Worm (Caenorhabditis elegans) whole organism, L1 larva: ENCODE results near the gene nep-23.
A peak's percentile ranks its signal among the peaks of the same experiment; 100 is the strongest.

ENCODE experiments used
- C04F5.9 ChIP-seq: sonication (generic microtip); optimal IDR thresholded peaks from 2 replicates; lab custom pipeline; 2016; ENCODE audit warnings: missing genetic modification characterization, missing compliant biosample characterization
- C16A3.4 ChIP-seq: fragments of 150-350 bp; optimal IDR thresholded peaks from 2 replicates; lab custom pipeline; 2014; ENCODE audit warnings: missing biosample characterization, missing genetic modification characterization
- C34B4.2 ChIP-seq: sonication (generic microtip); optimal IDR thresholded peaks from 2 replicates; lab custom pipeline; 2017; ENCODE audit warnings: mild to moderate bottlenecking, missing genetic modification characterization, missing compliant biosample characterization
- alr-1 ChIP-seq: fragments of 200-800 bp; sonication (Bioruptor generic); optimal IDR thresholded peaks from 2 replicates; lab custom pipeline; 2018; ENCODE audit warnings: borderline replicate concordance, mild to moderate bottlenecking, missing genetic modification characterization, missing compliant biosample characterization
- aly-2 ChIP-seq: fragments of 150-350 bp; optimal IDR thresholded peaks from 2 replicates; lab custom pipeline; 2014; ENCODE audit warnings: missing biosample characterization, missing genetic modification characterization
- blmp-1 ChIP-seq: fragments of 150-350 bp; optimal IDR thresholded peaks from 2 replicates; lab custom pipeline; 2014; ENCODE audit warnings: missing biosample characterization, missing genetic modification characterization
- ceh-8 ChIP-seq: fragments of 200-800 bp; sonication (Bioruptor generic); optimal IDR thresholded peaks from 2 replicates; lab custom pipeline; 2018; ENCODE audit warnings: mild to moderate bottlenecking, missing genetic modification characterization, moderate library complexity, missing compliant biosample characterization
- ceh-82 ChIP-seq, 3 experiments: fragments of 150-350 bp in 1 of 3; sonication (generic microtip) in 2 of 3; optimal IDR thresholded peaks; 2 replicates each; lab custom pipeline; 2014 to 2017; ENCODE audit warnings: missing biosample characterization in 3 of 3, missing genetic modification characterization in 3 of 3
- ceh-90 ChIP-seq: sonication (generic microtip); optimal IDR thresholded peaks from 2 replicates; lab custom pipeline; 2016; ENCODE audit warnings: missing genetic modification characterization, missing compliant biosample characterization
- ces-1 ChIP-seq: fragments of 150-350 bp; optimal IDR thresholded peaks from 2 replicates; lab custom pipeline; 2014; ENCODE audit warnings: missing biosample characterization, missing genetic modification reagents, missing genetic modification characterization
- dpl-1 ChIP-seq, 3 experiments: fragments of 150-350 bp in 2 of 3; sonication (generic microtip) in 1 of 3; optimal IDR thresholded peaks; 2 replicates each; lab custom pipeline; 2014 to 2017; ENCODE audit warnings: missing biosample characterization in 3 of 3, missing genetic modification characterization in 3 of 3, missing genetic modification reagents in 3 of 3
- efl-1 ChIP-seq, 4 experiments: fragments of 150-350 bp; optimal IDR thresholded peaks in 3 of 4; peaks in 1 of 4; 1 replicate in 1 of 4; 2 replicates in 3 of 4; lab custom pipeline; 2014; ENCODE audit warnings: missing biosample characterization in 2 of 4, missing genetic modification characterization in 2 of 4, missing genetic modification reagents in 2 of 4
- egl-13 ChIP-seq: sonication (generic microtip); optimal IDR thresholded peaks from 2 replicates; lab custom pipeline; 2016; ENCODE audit warnings: missing genotype, missing genetic modification reagents, missing genetic modification characterization, missing compliant biosample characterization
- egl-27 ChIP-seq, 2 experiments: fragments of 150-350 bp in 1 of 2; sonication (generic microtip); optimal IDR thresholded peaks; 3 replicates each; lab custom pipeline; 2017 to 2018; ENCODE audit warnings: missing biosample characterization in 2 of 2, missing genetic modification characterization in 2 of 2, missing genetic modification reagents in 2 of 2
- elt-3 ChIP-seq, 6 experiments: fragments of 150-350 bp in 1 of 6; sonication (generic microtip); optimal IDR thresholded peaks; 2 replicates each; lab custom pipeline; 2017 to 2018; ENCODE audit warnings: missing biosample characterization in 6 of 6, missing genetic modification characterization in 6 of 6, inconsistent platforms in 1 of 6
- ets-5 ChIP-seq: fragments of 200-800 bp; sonication (Bioruptor generic); IDR thresholded peaks from 2 replicates; pipeline ENCODE4 v1.3.6; 2022; ENCODE audit warnings: missing genetic modification characterization, missing compliant biosample characterization
- fkh-10 ChIP-seq: sonication (generic microtip); optimal IDR thresholded peaks from 2 replicates; lab custom pipeline; 2017; ENCODE audit warnings: missing biosample characterization, missing genetic modification reagents, missing genetic modification characterization
- fos-1 ChIP-seq: fragments of 150-350 bp; optimal IDR thresholded peaks from 2 replicates; lab custom pipeline; 2014; ENCODE audit warnings: missing biosample characterization, missing genetic modification characterization
- hlh-4 ChIP-seq: sonication (generic microtip); optimal IDR thresholded peaks from 2 replicates; lab custom pipeline; 2016; ENCODE audit warnings: mild to moderate bottlenecking, missing genetic modification characterization, missing compliant biosample characterization
- irx-1 ChIP-seq: sonication (generic microtip); optimal IDR thresholded peaks from 2 replicates; lab custom pipeline; 2016; ENCODE audit warnings: missing genetic modification characterization, missing compliant biosample characterization
- isw-1 ChIP-seq: fragments of 200-800 bp; sonication (Bioruptor generic); IDR thresholded peaks from 2 replicates; pipeline ENCODE4 v1.3.6; 2022; ENCODE audit warnings: missing genetic modification characterization, missing compliant biosample characterization
- jun-1 ChIP-seq: fragments of 150-350 bp; optimal IDR thresholded peaks from 2 replicates; lab custom pipeline; 2014; ENCODE audit warnings: missing biosample characterization, missing genetic modification reagents, missing genetic modification characterization
- lin-35 ChIP-seq, 2 experiments: fragments of 150-350 bp; optimal IDR thresholded peaks; 2 replicates each; lab custom pipeline; 2014; ENCODE audit warnings: missing biosample characterization in 2 of 2, missing genetic modification characterization in 2 of 2, missing genetic modification reagents in 2 of 2
- mep-1 ChIP-seq: fragments of 150-350 bp; optimal IDR thresholded peaks from 2 replicates; lab custom pipeline; 2014; ENCODE audit warnings: missing biosample characterization, missing genetic modification characterization
- nhr-12 ChIP-seq: sonication (generic microtip); optimal IDR thresholded peaks from 2 replicates; lab custom pipeline; 2017; ENCODE audit warnings: missing biosample characterization, missing genetic modification characterization
- nhr-20 ChIP-seq: sonication (generic microtip); optimal IDR thresholded peaks from 2 replicates; lab custom pipeline; 2016; ENCODE audit warnings: mild to moderate bottlenecking, missing genetic modification characterization, missing compliant biosample characterization
- nhr-237 ChIP-seq: fragments of 150-350 bp; optimal IDR thresholded peaks from 2 replicates; lab custom pipeline; 2014; ENCODE audit warnings: missing biosample characterization, missing genetic modification characterization
- nhr-28 ChIP-seq: fragments of 150-350 bp; optimal IDR thresholded peaks from 2 replicates; lab custom pipeline; 2014; ENCODE audit warnings: missing biosample characterization, missing genetic modification characterization
- pag-3 ChIP-seq: sonication (generic microtip); optimal IDR thresholded peaks from 2 replicates; lab custom pipeline; 2017; ENCODE audit warnings: missing genetic modification characterization, mild to moderate bottlenecking, missing compliant biosample characterization, antibody characterized with exemption, borderline replicate concordance; ENCODE audit not compliant: insufficient read depth
- pqm-1 ChIP-seq: sonication (generic microtip); optimal IDR thresholded peaks from 3 replicates; lab custom pipeline; 2017; ENCODE audit warnings: missing biosample characterization, missing genetic modification characterization
- skn-1 ChIP-seq: fragments of 150-350 bp; optimal IDR thresholded peaks from 2 replicates; lab custom pipeline; 2014; ENCODE audit warnings: missing biosample characterization, missing genetic modification characterization
- snu-23 ChIP-seq: sonication (generic microtip); optimal IDR thresholded peaks from 2 replicates; lab custom pipeline; 2016; ENCODE audit warnings: missing genetic modification characterization, missing compliant biosample characterization
- sup-37 ChIP-seq: fragments of 200-800 bp; sonication (Bioruptor generic); optimal IDR thresholded peaks from 2 replicates; lab custom pipeline; 2018; ENCODE audit warnings: mild to moderate bottlenecking, missing genetic modification characterization, missing compliant biosample characterization
- unc-130 ChIP-seq: fragments of 150-350 bp; optimal IDR thresholded peaks from 2 replicates; lab custom pipeline; 2017; ENCODE audit warnings: missing biosample characterization, missing genetic modification characterization, inconsistent platforms
- unc-62 ChIP-seq: fragments of 150-350 bp; optimal IDR thresholded peaks from 2 replicates; lab custom pipeline; 2014; ENCODE audit warnings: missing biosample characterization, missing genetic modification reagents, missing genetic modification characterization
- unc-86 ChIP-seq: sonication (generic microtip); optimal IDR thresholded peaks from 2 replicates; lab custom pipeline; 2016; ENCODE audit warnings: missing genetic modification characterization, missing compliant biosample characterization
- ztf-4 ChIP-seq: fragments of 150-350 bp; optimal IDR thresholded peaks from 2 replicates; lab custom pipeline; 2014; ENCODE audit warnings: missing biosample characterization, missing genetic modification characterization

Gene nep-23

DNA sequence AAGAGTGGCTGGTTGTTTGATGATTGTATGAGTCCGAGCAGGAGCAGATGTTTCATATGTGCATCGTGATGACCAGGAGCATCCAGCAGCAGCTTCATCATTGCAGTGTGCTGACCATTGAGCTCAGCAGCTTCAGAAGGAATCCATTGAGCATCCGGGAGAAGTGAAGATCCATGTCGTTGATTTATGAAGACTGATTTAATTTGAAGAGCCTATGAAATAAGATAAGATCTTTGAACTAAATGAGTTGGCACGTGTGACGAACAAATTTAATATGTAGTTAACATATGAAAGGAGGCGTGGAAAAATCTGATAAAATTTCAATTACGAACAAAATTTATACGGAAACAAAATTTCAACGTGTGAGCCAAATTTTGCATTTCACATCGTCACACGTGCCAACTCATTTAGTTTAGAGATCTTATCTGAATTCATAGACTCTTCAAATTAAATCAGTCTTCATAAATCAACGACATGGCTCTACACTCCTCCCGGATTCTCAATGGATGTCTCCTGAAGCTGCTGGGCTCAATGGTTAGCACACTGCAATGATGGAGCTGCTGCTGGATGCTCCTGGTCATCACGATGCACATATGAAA, 2.2 kb upstream of the nep-23 start, which contains the start of the genes Y116A8C.469 and Y116A8C.468:
Gene Y116A8C.469, minus strand, starts transcription at position 101 of the 599 bp plus-strand sequence.
Gene Y116A8C.468, plus strand, starts transcription at position 549 of the 599 bp plus-strand sequence.
- TF ChIP-seq fos-1 (tag; lab: Kevin White, UChicago) (no peak), efl-1 (optimal IDR thresholded peaks at IDR 0.05; lab: Kevin White, UChicago) (no peak), efl-1 (GFP tag; optimal IDR thresholded peaks at IDR 0.05 in 1 of 2; lab: Kevin White, UChicago) (peak in 1 of 2 experiments; percentile 23)

DNA sequence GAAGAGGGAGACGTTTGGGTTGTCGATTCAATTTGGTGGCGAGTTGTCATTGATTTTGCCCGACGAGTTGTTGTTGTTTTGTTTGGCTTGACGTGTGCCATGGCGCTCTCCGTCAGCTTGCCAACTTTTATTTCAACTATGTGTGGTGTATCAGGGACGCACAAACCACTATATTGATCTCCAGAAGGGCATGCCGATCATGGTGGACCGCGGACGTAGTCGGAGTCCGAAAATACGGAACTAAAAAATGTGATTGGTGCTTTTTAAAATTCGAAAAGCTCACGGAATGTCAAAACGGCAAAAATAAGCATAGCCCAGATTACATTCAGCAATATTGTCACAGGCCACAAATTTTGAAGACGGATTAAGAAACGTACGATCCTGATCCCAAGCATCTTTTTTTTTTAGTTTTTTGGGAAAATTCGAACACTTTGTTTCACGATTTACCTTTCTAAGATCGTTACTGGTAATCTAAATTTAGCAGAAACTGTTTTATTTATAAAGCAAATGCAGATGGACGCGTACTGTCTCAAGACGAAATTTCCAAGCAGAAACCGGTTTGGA, 847 bp upstream of the nep-23 start, which contains the start of the genes Y116A8C.470 and Y116A8C.463:
Gene Y116A8C.470, minus strand, starts transcription at position 101 of the 564 bp plus-strand sequence.
Gene Y116A8C.463, plus strand, starts transcription at position 514 of the 564 bp plus-strand sequence.
- TF ChIP-seq ces-1 (GFP tag; lab: Kevin White, UChicago) = no peak
- no peak for TF ChIP-seq hlh-4
- no peak for TF ChIP-seq aly-2 (tag; lab: Kevin White, UChicago)
- TF ChIP-seq ets-5 (GFP tag; lab: Robert Waterston, UW) = no peak
- TF ChIP-seq egl-13 (tag; lab: Kevin White, UChicago) = no peak
- TF ChIP-seq sup-37 = no peak
- no peak for TF ChIP-seq alr-1
- TF ChIP-seq fkh-10 = no peak
- no peak for TF ChIP-seq irx-1 (tag; lab: Kevin White, UChicago)

DNA sequence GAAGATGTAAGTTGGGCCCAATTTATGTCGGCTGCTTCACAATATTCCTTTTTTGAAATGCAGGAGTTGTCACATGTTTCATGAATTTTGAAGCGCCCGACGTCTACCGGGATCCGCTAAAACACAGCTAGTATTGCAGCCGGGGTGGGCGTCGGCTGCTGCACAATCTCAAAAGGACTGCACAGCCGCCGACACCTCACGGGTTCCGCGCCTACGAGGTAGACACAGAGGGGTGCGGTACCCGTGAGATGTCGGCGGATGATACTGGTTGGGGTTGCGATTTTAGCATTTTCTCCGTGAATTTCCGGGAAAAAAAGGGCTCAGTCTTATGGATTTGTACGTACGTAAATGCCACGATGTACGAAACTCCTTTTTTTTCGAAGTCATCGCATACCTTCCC, 1.9 kb downstream of the nep-23 start:
- no peak for TF ChIP-seq mep-1
- no peak for TF ChIP-seq C34B4.2 (tag; lab: Kevin White, UChicago)
- no peak for TF ChIP-seq ceh-90 (tag; lab: Kevin White, UChicago)

DNA sequence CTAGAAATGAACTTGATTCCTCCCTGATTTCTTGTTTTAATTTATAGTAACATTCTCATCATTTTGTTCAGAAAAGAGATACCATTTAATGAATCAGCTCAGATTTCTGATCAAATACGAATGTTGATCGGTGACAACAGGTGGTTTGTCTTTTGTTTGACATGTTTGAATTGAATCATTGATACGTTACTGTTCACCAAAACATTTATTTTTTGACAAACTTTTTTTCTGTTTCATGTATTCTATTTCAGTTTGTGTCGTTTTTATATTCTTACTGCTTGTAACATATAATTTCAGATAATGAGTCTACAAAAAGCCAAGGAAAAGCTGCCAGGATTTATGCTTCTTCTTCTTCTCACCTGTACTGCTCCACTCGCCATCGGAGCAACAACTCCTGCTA, 4.0 kb downstream of the nep-23 start, which contains the start of gene nep-24:
Gene nep-24, plus strand, starts transcription at position 301 of the 400 bp plus-strand sequence.
- TF ChIP-seq unc-62 (GFP tag; lab: Kevin White, UChicago) (no peak), lin-35 (GFP tag; optimal IDR thresholded peaks at IDR 0.05; lab: Kevin White, UChicago) (no peak), unc-86 (tag; lab: Kevin White, UChicago) (no peak), ztf-4 (no peak), nhr-28 (tag; lab: Kevin White, UChicago) (no peak), unc-130 (tag; lab: Kevin White, UChicago) (no peak), ces-1 (GFP tag; lab: Kevin White, UChicago) (no peak), ceh-82 (tag; optimal IDR thresholded peaks at IDR 0.05; lab: Kevin White, UChicago) (no peak), dpl-1 (GFP tag; optimal IDR thresholded peaks at IDR 0.05; lab: Kevin White, UChicago) (no peak), pag-3 (no peak), nhr-237 (tag; lab: Kevin White, UChicago) (no peak), blmp-1 (no peak), ets-5 (GFP tag; lab: Robert Waterston, UW) (no peak), nhr-12 (tag; lab: Kevin White, UChicago) (no peak), skn-1 (tag; lab: Kevin White, UChicago) (no peak), snu-23 (GFP tag; lab: Kevin White, UChicago) (no peak)

DNA sequence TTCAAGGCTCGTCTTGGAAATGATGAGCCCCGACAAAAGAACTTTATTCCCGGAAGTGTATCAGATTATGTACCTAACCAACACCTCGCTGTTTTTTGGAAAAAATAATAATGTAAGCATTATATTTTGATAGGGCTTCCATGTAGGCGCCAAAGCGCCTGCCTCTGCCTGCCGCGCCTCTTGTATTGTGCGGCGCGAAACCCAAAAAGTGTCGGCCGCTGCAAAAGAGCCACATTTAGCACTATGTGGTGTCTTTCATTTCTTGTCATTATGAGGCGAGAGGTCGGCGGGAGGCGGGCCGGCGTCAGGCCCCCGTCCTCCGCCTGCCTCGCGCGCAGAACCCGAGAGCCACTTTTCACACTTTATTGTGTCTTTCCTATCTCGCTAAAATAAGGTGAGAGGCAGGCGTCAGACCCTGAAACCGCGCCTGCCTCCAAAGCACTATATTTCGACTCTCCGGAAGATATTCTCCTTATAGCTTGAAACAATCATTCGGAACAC, 5.3 kb downstream of the nep-23 start:
- TF ChIP-seq ces-1 (GFP tag; lab: Kevin White, UChicago) (no peak), nhr-28 (tag; lab: Kevin White, UChicago) (no peak), C04F5.9 (tag; lab: Kevin White, UChicago) (no peak), elt-3 (tag; optimal IDR thresholded peaks at IDR 0.05; lab: Kevin White, UChicago) (no peak), isw-1 (GFP tag; lab: Robert Waterston, UW) (no peak), C16A3.4 (no peak), pqm-1 (no peak), egl-27 (tag; optimal IDR thresholded peaks at IDR 0.05; lab: Kevin White, UChicago) (no peak), jun-1 (tag; lab: Kevin White, UChicago) (no peak), C34B4.2 (tag; lab: Kevin White, UChicago) (no peak), nhr-20 (no peak), ceh-8 (GFP tag; lab: Kevin White, UChicago) (no peak), skn-1 (tag; lab: Kevin White, UChicago) (no peak)
